Fruit fly (Drosophila melanogaster) whole organism, embryonic: ENCODE measurements around the gene Invadolysin.

Experiments used
- CG10209 ChIP-seq: fragments of 200-800 bp; sonication (Bioruptor generic); optimal IDR thresholded peaks from 3 replicates; lab custom pipeline; 2017; ENCODE audit warnings: missing biosample characterization, mild to moderate bottlenecking, missing genetic modification characterization, missing genetic modification reagents
- CG11247 ChIP-seq: fragments of 200-800 bp; sonication (Bioruptor generic); IDR thresholded peaks from 2 replicates; pipeline ENCODE4 v1.3.6; 2022; ENCODE audit warnings: missing biosample characterization, missing genetic modification characterization
- CG15601 ChIP-seq: fragments of 200-800 bp; sonication (Bioruptor generic); optimal IDR thresholded peaks from 3 replicates; lab custom pipeline; 2019; ENCODE audit warnings: missing biosample characterization, mild to moderate bottlenecking, missing genetic modification characterization, moderate library complexity
- CG15696 ChIP-seq: fragments of 200-800 bp; sonication (Bioruptor generic); optimal IDR thresholded peaks from 2 replicates; lab custom pipeline; 2019; ENCODE audit warnings: missing biosample characterization, mild to moderate bottlenecking, missing genetic modification characterization, moderate library complexity
- CG18476 ChIP-seq: fragments of 200-800 bp; sonication (Bioruptor generic); optimal IDR thresholded peaks from 2 replicates; lab custom pipeline; 2016; ENCODE audit warnings: missing biosample characterization, mild to moderate bottlenecking, missing genetic modification characterization
- CG2712 ChIP-seq: fragments of 200-800 bp; optimal IDR thresholded peaks from 3 replicates; lab custom pipeline; 2019; ENCODE audit warnings: missing biosample characterization, mild to moderate bottlenecking, missing genetic modification characterization, moderate library complexity
- CG32532 ChIP-seq: fragments of 200-800 bp; sonication (Bioruptor generic); IDR thresholded peaks from 2 replicates; pipeline ENCODE4 v1.3.6; 2022; ENCODE audit warnings: missing biosample characterization, missing genetic modification characterization
- CG32767 ChIP-seq: fragments of 200-800 bp; sonication (Bioruptor generic); IDR thresholded peaks from 2 replicates; pipeline ENCODE4 v1.3.6; 2022; ENCODE audit warnings: missing biosample characterization, missing genetic modification characterization
- CG42726 ChIP-seq: fragments of 200-800 bp; sonication (Bioruptor generic); IDR thresholded peaks from 2 replicates; pipeline ENCODE4 v1.3.6; 2022; ENCODE audit warnings: missing biosample characterization, missing genetic modification characterization; ENCODE audit not compliant: partially characterized antibody
- CG4282 ChIP-seq: fragments of 200-800 bp; sonication (Bioruptor generic); optimal IDR thresholded peaks from 2 replicates; lab custom pipeline; 2016; ENCODE audit warnings: missing biosample characterization, missing genetic modification characterization
- CG43689 ChIP-seq: fragments of 200-800 bp; sonication (Bioruptor generic); IDR thresholded peaks from 2 replicates; pipeline ENCODE4 v1.3.6; 2022; ENCODE audit warnings: missing biosample characterization, missing genetic modification characterization
- CG4404 ChIP-seq: fragments of 200-800 bp; sonication (Bioruptor generic); IDR thresholded peaks from 2 replicates; pipeline ENCODE4 v1.3.6; 2022; ENCODE audit warnings: missing biosample characterization, missing genetic modification characterization
- CG4617 ChIP-seq: fragments of 200-800 bp; sonication (Bioruptor generic); optimal IDR thresholded peaks from 3 replicates; lab custom pipeline; 2016; ENCODE audit warnings: missing biosample characterization, missing genetic modification characterization, borderline replicate concordance
- CG4707 ChIP-seq: fragments of 200-800 bp; sonication (Bioruptor generic); optimal IDR thresholded peaks from 2 replicates; lab custom pipeline; 2018; ENCODE audit warnings: missing biosample characterization, mild to moderate bottlenecking, missing genetic modification characterization, moderate library complexity
- CG7372 ChIP-seq: fragments of 200-800 bp; sonication (Bioruptor generic); IDR thresholded peaks from 2 replicates; pipeline ENCODE4 v1.3.6; 2022; ENCODE audit warnings: missing biosample characterization, missing genetic modification characterization
- CG8290 ChIP-seq, 3 experiments: fragments of 200-800 bp; sonication (Bioruptor generic); optimal IDR thresholded peaks; 2 replicates each; lab custom pipeline; 2016 to 2019; ENCODE audit warnings: missing biosample characterization in 3 of 3, missing genetic modification characterization in 3 of 3, mild to moderate bottlenecking in 2 of 3, moderate library complexity in 1 of 3
- CG9437 ChIP-seq: fragments of 200-800 bp; sonication (Bioruptor generic); optimal IDR thresholded peaks from 2 replicates; lab custom pipeline; 2018; ENCODE audit warnings: missing biosample characterization, mild to moderate bottlenecking, missing genetic modification characterization
- CG9817 ChIP-seq: fragments of 200-800 bp; sonication (Bioruptor generic); optimal IDR thresholded peaks from 2 replicates; lab custom pipeline; 2018; ENCODE audit warnings: missing biosample characterization, mild to moderate bottlenecking, missing genetic modification characterization, moderate library complexity
- Dek ChIP-seq: fragments of 200-800 bp; sonication (Bioruptor generic); optimal IDR thresholded peaks from 3 replicates; lab custom pipeline; 2019; ENCODE audit warnings: missing biosample characterization, mild to moderate bottlenecking, missing genetic modification characterization, moderate library complexity
- Dfd ChIP-seq, 2 experiments: fragments of >200 bp; optimal IDR thresholded peaks; 2 replicates each; lab custom pipeline; 2017; ENCODE audit warnings: missing biosample characterization in 2 of 2, missing genetic modification characterization in 2 of 2
- Dip2 ChIP-seq: fragments of 200-800 bp; sonication (Bioruptor generic); IDR thresholded peaks from 2 replicates; pipeline ENCODE4 v1.3.6; 2022; ENCODE audit warnings: missing biosample characterization, missing genetic modification characterization
- Dip3 ChIP-seq: fragments of 200-800 bp; sonication (Bioruptor generic); optimal IDR thresholded peaks from 3 replicates; lab custom pipeline; 2016; ENCODE audit warnings: missing biosample characterization, missing genetic modification characterization
- Doc2 ChIP-seq: fragments of 200-800 bp; sonication (Bioruptor generic); IDR thresholded peaks from 2 replicates; pipeline ENCODE4 v1.3.6; 2022; ENCODE audit warnings: missing biosample characterization, missing genetic modification characterization
- Drgx ChIP-seq: fragments of 200-800 bp; sonication (Bioruptor generic); IDR thresholded peaks from 2 replicates; pipeline ENCODE4 v1.3.6; 2022; ENCODE audit warnings: missing biosample characterization, missing genetic modification characterization
- Hr51 ChIP-seq, 2 experiments: fragments of 200-800 bp; sonication (Bioruptor generic); optimal IDR thresholded peaks; 2 replicates in 1 of 2; 3 replicates in 1 of 2; lab custom pipeline; 2016 to 2018; ENCODE audit warnings: missing biosample characterization in 2 of 2, missing genetic modification characterization in 2 of 2, mild to moderate bottlenecking in 1 of 2, moderate library complexity in 1 of 2
- Hsf ChIP-seq: fragments of 200-800 bp; sonication (Bioruptor generic); optimal IDR thresholded peaks from 3 replicates; lab custom pipeline; 2016; ENCODE audit warnings: missing biosample characterization, missing genetic modification characterization
- Mad ChIP-seq: fragments of 200-800 bp; sonication (Bioruptor generic); optimal IDR thresholded peaks from 2 replicates; lab custom pipeline; 2016; ENCODE audit warnings: missing biosample characterization, missing genetic modification characterization
- Oli ChIP-seq: fragments of 200-800 bp; sonication (Bioruptor generic); optimal IDR thresholded peaks from 2 replicates; lab custom pipeline; 2018; ENCODE audit warnings: missing biosample characterization, mild to moderate bottlenecking, missing genetic modification characterization, moderate library complexity
- Scr ChIP-seq: fragments of 200-800 bp; sonication (Bioruptor generic); IDR thresholded peaks from 2 replicates; pipeline ENCODE4 v1.3.6; 2022; ENCODE audit warnings: missing biosample characterization, missing genetic modification characterization; ENCODE audit not compliant: partially characterized antibody
- Side ChIP-seq: fragments of 200-800 bp; sonication (Bioruptor generic); optimal IDR thresholded peaks from 2 replicates; lab custom pipeline; 2016; ENCODE audit warnings: missing biosample characterization, missing genetic modification characterization
- Xrp1 ChIP-seq: fragments of 200-800 bp; sonication (Bioruptor generic); IDR thresholded peaks from 2 replicates; pipeline ENCODE4 v1.3.6; 2022; ENCODE audit warnings: missing biosample characterization, missing genetic modification characterization
- bab2 ChIP-seq: fragments of 200-800 bp; sonication (Bioruptor generic); optimal IDR thresholded peaks from 2 replicates; lab custom pipeline; 2016; ENCODE audit warnings: missing biosample characterization, missing genetic modification characterization
- caup ChIP-seq: fragments of 200-800 bp; sonication (Bioruptor generic); optimal IDR thresholded peaks from 3 replicates; lab custom pipeline; 2017; ENCODE audit warnings: missing biosample characterization, mild to moderate bottlenecking, missing genetic modification characterization, moderate library complexity; ENCODE audit not compliant: severe bottlenecking
- crc ChIP-seq: fragments of 200-800 bp; sonication (Bioruptor generic); optimal IDR thresholded peaks from 2 replicates; lab custom pipeline; 2016; ENCODE audit warnings: missing biosample characterization, missing genetic modification characterization
- crol ChIP-seq: fragments of 200-800 bp; sonication (Bioruptor generic); IDR thresholded peaks from 2 replicates; pipeline ENCODE4 v1.3.6; 2022; ENCODE audit warnings: missing biosample characterization, missing genetic modification characterization
- disco-r ChIP-seq: fragments of 200-800 bp; sonication (Bioruptor generic); optimal IDR thresholded peaks from 2 replicates; lab custom pipeline; 2016; ENCODE audit warnings: missing biosample characterization, missing genetic modification characterization
- emc ChIP-seq: fragments of 200-800 bp; sonication (Bioruptor generic); optimal IDR thresholded peaks from 2 replicates; lab custom pipeline; 2016; ENCODE audit warnings: missing biosample characterization, missing genetic modification characterization
- gfzf ChIP-seq: fragments of 200-800 bp; sonication (Bioruptor generic); optimal IDR thresholded peaks from 2 replicates; lab custom pipeline; 2016; ENCODE audit warnings: missing biosample characterization, mild to moderate bottlenecking, missing genetic modification characterization, moderate library complexity
- lilli ChIP-seq: fragments of 200-800 bp; sonication (Bioruptor generic); optimal IDR thresholded peaks from 3 replicates; lab custom pipeline; 2016; ENCODE audit warnings: missing biosample characterization, missing genetic modification characterization
- org-1 ChIP-seq: fragments of 200-800 bp; sonication (Bioruptor generic); optimal IDR thresholded peaks from 2 replicates; lab custom pipeline; 2017; ENCODE audit warnings: missing biosample characterization, missing genetic modification characterization
- prd ChIP-seq, 3 experiments: fragments of >200 bp in 2 of 3; fragments of 200-800 bp in 1 of 3; sonication (Bioruptor generic) in 1 of 3; optimal IDR thresholded peaks in 2 of 3; IDR thresholded peaks in 1 of 3; 2 replicates in 2 of 3; 3 replicates in 1 of 3; pipeline versions ENCODE4 v1.3.6 to Lab custom; 2017 to 2022; ENCODE audit warnings: missing biosample characterization in 1 of 3, missing genetic modification characterization in 1 of 3
- salm ChIP-seq: fragments of 200-800 bp; sonication (Bioruptor generic); optimal IDR thresholded peaks from 2 replicates; lab custom pipeline; 2018; ENCODE audit warnings: missing biosample characterization, mild to moderate bottlenecking, missing genetic modification characterization
- sd ChIP-seq: fragments of 200-800 bp; sonication (Bioruptor generic); optimal IDR thresholded peaks from 3 replicates; lab custom pipeline; 2018; ENCODE audit warnings: missing biosample characterization, mild to moderate bottlenecking, missing genetic modification characterization, moderate library complexity
- sens ChIP-seq: fragments of 200-800 bp; sonication (Bioruptor generic); peaks from one replicate; lab custom pipeline; 2016; ENCODE audit warnings: missing biosample characterization, missing genetic modification characterization
- sisA ChIP-seq: fragments of 200-800 bp; sonication (Bioruptor generic); IDR thresholded peaks from 2 replicates; pipeline ENCODE4 v1.3.6; 2022; ENCODE audit warnings: missing biosample characterization, missing genetic modification characterization
- usp ChIP-seq: fragments of >200 bp; optimal IDR thresholded peaks from 2 replicates; lab custom pipeline; 2017; ENCODE audit warnings: missing biosample characterization, missing genetic modification characterization
- z ChIP-seq: fragments of 200-800 bp; sonication (Bioruptor generic); IDR thresholded peaks from 3 replicates; pipeline ENCODE4 v1.3.6; 2022; ENCODE audit warnings: missing biosample characterization, missing genetic modification characterization

Gene Invadolysin

dm6 chr3R:10144103-10144998 lies at the start of gene Invadolysin, which contains the start of gene TAF1B:
Gene Invadolysin (plus strand): TSS chr3R:10144668.
Gene TAF1B (minus strand): TSS chr3R:10144184.
- TF ChIP-seq CG8290 (GFP tag; optimal IDR thresholded peaks at IDR 0.05; lab: Kevin White, UChicago) (peak; percentile 57), CG8290 (tag; optimal IDR thresholded peaks at IDR 0.05; lab: Kevin White, UChicago) (peak in 1 of 2 experiments; percentile 76), CG32532 (peak; percentile 54), sd (no peak), crc (GFP tag; lab: Kevin White, UChicago) (peak; percentile 27), CG4707 (GFP tag; lab: Kevin White, UChicago) (peak; percentile 62), Side (GFP tag; lab: Kevin White, UChicago) (peak; percentile 31), sisA (GFP tag; lab: Robert Waterston, UW) (peak; percentile 54), CG9437 (peak; percentile 28), CG4404 (GFP tag; lab: Robert Waterston, UW) (no peak), Dip3 (GFP tag; lab: Kevin White, UChicago) (peak; percentile 21), CG42726 (GFP tag; lab: Robert Waterston, UW) (peak; percentile 91), bab2 (GFP tag; lab: Kevin White, UChicago) (peak; percentile 59), Oli (tag; lab: Kevin White, UChicago) (peak; percentile 28), CG7372 (GFP tag; lab: Robert Waterston, UW) (0 out of 2 replicates have a peak, but pooled peaks have one; percentile 29), CG4282 (GFP tag; lab: Kevin White, UChicago) (no peak), Drgx (GFP tag; lab: Robert Waterston, UW) (peak; percentile 25; the same call in 1 of the 2 replicates), usp (no peak), Xrp1 (peak; percentile 66; the same call in 1 of the 2 replicates), salm (tag; lab: Kevin White, UChicago) (no peak), caup (GFP tag; lab: Kevin White, UChicago) (peak; percentile 38), disco-r (GFP tag; lab: Kevin White, UChicago) (no peak), CG11247 (GFP tag; lab: Robert Waterston, UW) (peak; percentile 49), emc (no peak), lilli (GFP tag; lab: Kevin White, UChicago) (peak; percentile 65), Hr51 (GFP tag; optimal IDR thresholded peaks at IDR 0.05; lab: Kevin White, UChicago) (peak in 1 of 2 experiments; percentile 57), Dek (tag; lab: Kevin White, UChicago) (peak; percentile 55), z (peak; percentile 71; the same call in 2 of the 3 replicates), CG18476 (peak; percentile 36), CG32767 (GFP tag; lab: Robert Waterston, UW) (peak; percentile 13; the same call in 1 of the 2 replicates), Hsf (peak; percentile 13), CG15601 (tag; lab: Kevin White, UChicago) (peak; percentile 49), org-1 (peak; percentile 1), Doc2 (no peak), Dfd (GFP tag; optimal IDR thresholded peaks at IDR 0.05; lab: Kevin White, UChicago) (no peak), CG4617 (GFP tag; lab: Kevin White, UChicago) (peak; percentile 40), CG15696 (tag; lab: Kevin White, UChicago) (peak; percentile 41), Mad (no peak), prd (optimal IDR thresholded peaks at IDR 0.05; lab: Kevin White, UChicago) (no peak), prd (GFP tag; IDR thresholded peaks at IDR 0.05; lab: Robert Waterston, UW) (peak; percentile 56; the same call in 2 of the 3 replicates), CG2712 (peak; percentile 69), crol (GFP tag; lab: Robert Waterston, UW) (peak; percentile 94), CG43689 (GFP tag; lab: Robert Waterston, UW) (0 out of 2 replicates have a peak, but pooled peaks have one; percentile 14), CG10209 (GFP tag; lab: Kevin White, UChicago) (peak; percentile 11), Scr (GFP tag; lab: Robert Waterston, UW) (peak; percentile 93), sens (GFP tag; lab: Kevin White, UChicago) (peak; percentile 94), Dip2 (no peak), gfzf (GFP tag; lab: Kevin White, UChicago) (peak; percentile 99), CG9817 (peak; percentile 40)
